Worm (Caenorhabditis elegans) whole organism, L4 larva: Measurements from ENCODE around the gene nlp-11.
A peak's percentile ranks its signal among the peaks of the same experiment; 100 is the strongest.

Experiments used
- F44E2.7 ChIP-seq: fragments of 200-800 bp; sonication (Bioruptor generic); IDR thresholded peaks from 2 replicates; pipeline ENCODE4 v2.1.2; 2022; ENCODE audit warnings: missing genetic modification characterization, missing compliant biosample characterization
- F49E8.2 ChIP-seq: sonication (generic microtip); optimal IDR thresholded peaks from 2 replicates; lab custom pipeline; 2016; ENCODE audit warnings: missing compliant biosample characterization, mild to moderate bottlenecking, missing genetic modification characterization, borderline replicate concordance
- R02D3.7 ChIP-seq: fragments of 150-350 bp; sonication (generic microtip); optimal IDR thresholded peaks from 3 replicates; lab custom pipeline; 2014; ENCODE audit warnings: missing biosample characterization, missing genetic modification characterization
- T20F7.1 ChIP-seq: fragments of 200-800 bp; sonication (Bioruptor generic); optimal IDR thresholded peaks from 2 replicates; lab custom pipeline; 2018; ENCODE audit warnings: mild to moderate bottlenecking, missing genetic modification characterization, missing compliant biosample characterization
- Y48G9A.11 ChIP-seq: fragments of 200-800 bp; sonication (Bioruptor generic); IDR thresholded peaks from 2 replicates; pipeline ENCODE4 v1.3.6; 2022; ENCODE audit warnings: missing genetic modification reagents, missing genetic modification characterization, missing compliant biosample characterization
- ZK337.2 ChIP-seq: fragments of 200-800 bp; sonication (Bioruptor generic); IDR thresholded peaks from 2 replicates; pipeline ENCODE4 v1.3.6; 2022; ENCODE audit warnings: missing genetic modification reagents, missing genetic modification characterization, missing compliant biosample characterization
- aha-1 ChIP-seq: fragments of 150-350 bp; peaks from one replicate; lab custom pipeline; 2014; ENCODE audit warnings: missing biosample characterization, missing genetic modification characterization
- ama-1 ChIP-seq: fragments of 150-350 bp; optimal IDR thresholded peaks from 2 replicates; lab custom pipeline; 2014; ENCODE audit warnings: inconsistent platforms, mixed read lengths
- ceh-28 ChIP-seq: fragments of 150-350 bp; optimal IDR thresholded peaks from 2 replicates; lab custom pipeline; 2014; ENCODE audit warnings: missing biosample characterization, missing genetic modification reagents, missing genetic modification characterization
- ceh-44 ChIP-seq: fragments of 200-800 bp; sonication (Bioruptor generic); IDR thresholded peaks from 2 replicates; pipeline ENCODE4 v1.3.6; 2022; ENCODE audit warnings: missing genetic modification reagents, missing genetic modification characterization, missing compliant biosample characterization
- ceh-82 ChIP-seq: sonication (generic microtip); optimal IDR thresholded peaks from 2 replicates; lab custom pipeline; 2017; ENCODE audit warnings: missing biosample characterization, missing genetic modification characterization
- ces-1 ChIP-seq: fragments of 150-350 bp; sonication (generic microtip); optimal IDR thresholded peaks from 4 replicates; lab custom pipeline; 2014; ENCODE audit warnings: missing biosample characterization, missing genetic modification reagents, missing genetic modification characterization
- ctbp-1 ChIP-seq: fragments of 200-800 bp; sonication (Bioruptor generic); IDR thresholded peaks from 2 replicates; pipeline ENCODE4 v1.3.6; 2022; ENCODE audit warnings: missing genetic modification reagents, missing genetic modification characterization, missing compliant biosample characterization
- daf-12 ChIP-seq: fragments of 150-350 bp; optimal IDR thresholded peaks from 2 replicates; lab custom pipeline; 2014; ENCODE audit warnings: missing biosample characterization, missing genetic modification reagents, missing genetic modification characterization
- daf-16 ChIP-seq, 3 experiments: sonication (generic microtip); optimal IDR thresholded peaks; 2 replicates each; lab custom pipeline; 2016 to 2017; ENCODE audit warnings: missing genetic modification characterization in 3 of 3, missing genetic modification reagents in 3 of 3, mild to moderate bottlenecking in 2 of 3, missing compliant biosample characterization in 2 of 3, missing biosample characterization in 1 of 3, moderate library complexity in 1 of 3
- dmd-6 ChIP-seq: fragments of 200-800 bp; sonication (Bioruptor generic); IDR thresholded peaks from 2 replicates; pipeline ENCODE4 v1.3.6; 2022; ENCODE audit warnings: missing genetic modification reagents, missing genetic modification characterization, missing compliant biosample characterization
- dmd-8 ChIP-seq: fragments of 200-800 bp; sonication (Bioruptor generic); IDR thresholded peaks from 2 replicates; pipeline ENCODE4 v1.3.6; 2022; ENCODE audit warnings: missing genetic modification characterization, missing compliant biosample characterization
- dve-1 ChIP-seq: sonication (generic microtip); optimal IDR thresholded peaks from 2 replicates; lab custom pipeline; 2017; ENCODE audit warnings: antibody characterized with exemption, mild to moderate bottlenecking, missing genetic modification characterization, missing compliant biosample characterization; ENCODE audit not compliant: insufficient read depth
- fos-1 ChIP-seq: fragments of 150-350 bp; optimal IDR thresholded peaks from 2 replicates; lab custom pipeline; 2014; ENCODE audit warnings: missing biosample characterization, missing genetic modification characterization
- gei-8 ChIP-seq: fragments of 200-800 bp; sonication (Bioruptor generic); optimal IDR thresholded peaks from 2 replicates; lab custom pipeline; 2018; ENCODE audit warnings: mild to moderate bottlenecking, missing genetic modification characterization, missing compliant biosample characterization
- hlh-11 ChIP-seq: fragments of 200-800 bp; sonication (Bioruptor generic); optimal IDR thresholded peaks from 2 replicates; lab custom pipeline; 2018; ENCODE audit warnings: mild to moderate bottlenecking, missing genetic modification characterization, missing compliant biosample characterization
- hlh-30 ChIP-seq: sonication (generic microtip); optimal IDR thresholded peaks from 2 replicates; lab custom pipeline; 2017; ENCODE audit warnings: antibody characterized with exemption, mild to moderate bottlenecking, missing genetic modification characterization, missing compliant biosample characterization; ENCODE audit not compliant: insufficient read depth
- hmg-1.1 ChIP-seq: fragments of 200-800 bp; sonication (Bioruptor generic); IDR thresholded peaks from 2 replicates; pipeline ENCODE4 v1.3.6; 2022; ENCODE audit warnings: missing genetic modification reagents, missing genetic modification characterization, missing compliant biosample characterization
- lim-7 ChIP-seq: fragments of 200-800 bp; sonication (Bioruptor generic); IDR thresholded peaks from 2 replicates; pipeline ENCODE4 v1.3.6; 2022; ENCODE audit warnings: missing genetic modification characterization, missing compliant biosample characterization
- lin-1 ChIP-seq: fragments of 200-800 bp; sonication (Bioruptor generic); IDR thresholded peaks from 2 replicates; pipeline ENCODE4 v1.3.6; 2022; ENCODE audit warnings: missing genetic modification reagents, missing genetic modification characterization, missing compliant biosample characterization
- lin-13 ChIP-seq: fragments of 150-350 bp; optimal IDR thresholded peaks from 2 replicates; lab custom pipeline; 2014; ENCODE audit warnings: missing biosample characterization, missing genetic modification reagents, missing genetic modification characterization
- lin-29 ChIP-seq: fragments of 200-800 bp; sonication (Bioruptor generic); IDR thresholded peaks from 2 replicates; pipeline ENCODE4 v1.3.6; 2022; ENCODE audit warnings: missing genetic modification reagents, missing genetic modification characterization, missing compliant biosample characterization
- lir-3 ChIP-seq: sonication (generic microtip); optimal IDR thresholded peaks from 2 replicates; lab custom pipeline; 2016; ENCODE audit warnings: mild to moderate bottlenecking, missing genetic modification characterization, missing compliant biosample characterization
- lsy-2 ChIP-seq, 2 experiments: fragments of 150-350 bp in 1 of 2; sonication (generic microtip) in 1 of 2; optimal IDR thresholded peaks; 2 replicates each; lab custom pipeline; 2014 to 2017; ENCODE audit warnings: missing biosample characterization in 2 of 2, missing genetic modification characterization in 2 of 2
- mxl-2 ChIP-seq: fragments of 200-800 bp; sonication (Bioruptor generic); conservative IDR thresholded peaks from 2 replicates; pipeline ENCODE4 v1.3.6; 2022; ENCODE audit warnings: missing genetic modification reagents, missing genetic modification characterization, missing compliant biosample characterization
- nhr-111 ChIP-seq: fragments of 200-800 bp; sonication (Bioruptor generic); optimal IDR thresholded peaks from 2 replicates; lab custom pipeline; 2018; ENCODE audit warnings: mild to moderate bottlenecking, missing genetic modification characterization, missing compliant biosample characterization
- nhr-25 ChIP-seq: sonication (generic microtip); optimal IDR thresholded peaks from 2 replicates; lab custom pipeline; 2017; ENCODE audit warnings: missing genetic modification characterization, mild to moderate bottlenecking, missing compliant biosample characterization, antibody characterized with exemption, moderate library complexity, borderline replicate concordance; ENCODE audit not compliant: insufficient read depth
- nhr-28 ChIP-seq: fragments of 150-350 bp; optimal IDR thresholded peaks from 2 replicates; lab custom pipeline; 2014; ENCODE audit warnings: missing biosample characterization, missing genetic modification characterization
- nhr-41 ChIP-seq: fragments of 200-800 bp; sonication (Bioruptor generic); IDR thresholded peaks from 2 replicates; pipeline ENCODE4 v1.3.6; 2022; ENCODE audit warnings: missing genetic modification reagents, missing genetic modification characterization, missing compliant biosample characterization
- nhr-77 ChIP-seq: fragments of 150-350 bp; optimal IDR thresholded peaks from 2 replicates; lab custom pipeline; 2014; ENCODE audit warnings: missing biosample characterization, missing genetic modification characterization
- pqm-1 ChIP-seq: sonication (generic microtip); optimal IDR thresholded peaks from 2 replicates; lab custom pipeline; 2017; ENCODE audit warnings: missing biosample characterization, missing genetic modification characterization
- sdz-12 ChIP-seq: fragments of 200-800 bp; sonication (Bioruptor generic); optimal IDR thresholded peaks from 2 replicates; lab custom pipeline; 2018; ENCODE audit warnings: mild to moderate bottlenecking, missing genetic modification characterization, missing compliant biosample characterization
- snpc-1.2 ChIP-seq: fragments of 200-800 bp; sonication (Bioruptor generic); IDR thresholded peaks from 2 replicates; pipeline ENCODE4 v1.3.6; 2022; ENCODE audit warnings: missing genetic modification reagents, missing genetic modification characterization, missing compliant biosample characterization
- snpc-4 ChIP-seq: fragments of 150-350 bp; optimal IDR thresholded peaks from 2 replicates; lab custom pipeline; 2014; ENCODE audit warnings: missing biosample characterization, missing genetic modification characterization
- spr-1 ChIP-seq: sonication (generic microtip); optimal IDR thresholded peaks from 2 replicates; lab custom pipeline; 2016; ENCODE audit warnings: mild to moderate bottlenecking, missing genetic modification characterization, missing compliant biosample characterization
- tag-97 ChIP-seq: fragments of 200-800 bp; sonication (Bioruptor generic); IDR thresholded peaks from 2 replicates; pipeline ENCODE4 v1.3.6; 2022; ENCODE audit warnings: missing genetic modification characterization, missing compliant biosample characterization
- tra-1 ChIP-seq: fragments of 200-800 bp; sonication (Bioruptor generic); IDR thresholded peaks from 2 replicates; pipeline ENCODE4 v1.3.6; 2022; ENCODE audit warnings: missing genetic modification reagents, missing genetic modification characterization, missing compliant biosample characterization
- unc-62 ChIP-seq, 3 experiments: fragments of 150-350 bp in 1 of 3; sonication (generic microtip); optimal IDR thresholded peaks in 2 of 3; peaks in 1 of 3; 1 replicate in 1 of 3; 2 replicates in 2 of 3; lab custom pipeline; 2014 to 2017; ENCODE audit warnings: missing biosample characterization in 3 of 3, missing genetic modification characterization in 3 of 3, missing genetic modification reagents in 3 of 3, missing genotype in 1 of 3
- zfp-3 ChIP-seq: fragments of 200-800 bp; sonication (Bioruptor generic); conservative IDR thresholded peaks from 2 replicates; pipeline ENCODE4 v1.3.6; 2022; ENCODE audit warnings: missing genetic modification reagents, missing genetic modification characterization, missing compliant biosample characterization

Gene nlp-11

ce11 chrII:9649191-9649590, 42.5 kb downstream of the nlp-11 start, which contains the start of gene ZK1307.9:
Gene ZK1307.9, plus strand, starts transcription at chrII:9649491.
- TF ChIP-seq fos-1 (no peak), aha-1 (tag; lab: Kevin White, UChicago) (no peak), mxl-2 (GFP tag; lab: Robert Waterston, UW) (no peak), tag-97 (GFP tag; lab: Robert Waterston, UW) (no peak), nhr-111 (GFP tag; lab: Kevin White, UChicago) (no peak), F44E2.7 (GFP tag; lab: Robert Waterston, UW) (no peak), lin-29 (no peak), ctbp-1 (no peak), lir-3 (no peak), ama-1 (no peak), spr-1 (tag; lab: Kevin White, UChicago) (no peak), unc-62 (GFP tag; optimal IDR thresholded peaks at IDR 0.05 in 1 of 2; lab: Kevin White, UChicago) (no peak), unc-62 (tag; optimal IDR thresholded peaks at IDR 0.05; lab: Kevin White, UChicago) (no peak), lsy-2 (tag; optimal IDR thresholded peaks at IDR 0.05; lab: Kevin White, UChicago) (no peak), pqm-1 (tag; lab: Kevin White, UChicago) (no peak), sdz-12 (GFP tag; lab: Kevin White, UChicago) (no peak)
- TF ChIP-seq, all 104 proteins: peak for 0

DNA sequence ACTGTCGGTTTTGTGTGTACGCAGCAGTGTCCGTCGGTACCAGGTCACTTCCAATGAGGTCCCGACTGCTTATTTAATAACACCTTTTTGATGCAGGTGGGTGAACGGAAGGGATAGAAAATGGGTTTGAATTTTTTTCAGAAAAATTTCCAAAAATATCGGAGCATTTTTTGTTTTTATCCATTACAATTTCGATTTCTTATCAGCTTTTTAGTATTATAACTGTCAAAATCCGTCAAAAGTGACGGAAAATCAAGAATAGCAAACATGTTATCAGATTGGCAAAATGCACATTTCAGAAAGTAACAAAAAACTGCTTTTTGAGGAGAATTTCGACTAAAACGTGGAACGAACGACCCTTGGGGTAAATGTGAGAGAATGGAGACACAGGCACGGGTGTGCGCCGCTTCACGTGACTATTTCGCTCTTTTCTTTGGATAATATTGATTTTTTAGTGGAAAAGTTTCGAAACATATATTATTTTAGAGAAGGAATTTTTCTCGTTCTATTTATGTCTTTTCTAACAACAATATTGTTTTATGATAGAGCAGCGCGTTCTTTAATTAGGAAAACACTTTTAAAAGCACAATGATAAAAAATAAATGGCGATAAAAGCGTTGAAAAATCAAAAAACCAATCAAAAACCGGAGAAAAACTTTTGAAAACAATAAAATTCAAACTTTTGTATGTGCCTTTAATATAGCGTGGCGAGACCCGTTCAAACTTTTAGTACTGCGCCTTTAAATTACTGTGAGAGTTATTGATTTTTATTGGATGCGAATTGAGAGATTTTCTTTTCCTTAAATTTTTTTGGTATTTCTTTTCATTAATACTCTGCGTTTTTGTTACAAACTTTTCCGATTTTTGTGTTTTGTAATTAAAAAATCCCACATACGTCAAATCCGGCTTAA, 44.6 kb downstream of the nlp-11 start, which contains the start of gene sqv-8:
Gene sqv-8 (plus strand): TSS at position 51 of the 911 bp plus-strand sequence.
- TF ChIP-seq lsy-2 (tag; optimal IDR thresholded peaks at IDR 0.05; lab: Kevin White, UChicago) (peak in 1 of 2 experiments; percentile 39), ctbp-1 (no peak), ceh-28 (peak; percentile 1), nhr-111 (GFP tag; lab: Kevin White, UChicago) (no peak), daf-12 (tag; lab: Kevin White, UChicago) (no peak), dmd-6 (GFP tag; lab: Robert Waterston, UW) (peak; percentile 82), F49E8.2 (tag; lab: Kevin White, UChicago) (peak; percentile 3), nhr-41 (GFP tag; lab: Robert Waterston, UW) (no peak), dmd-8 (GFP tag; lab: Robert Waterston, UW) (no peak), T20F7.1 (GFP tag; lab: Kevin White, UChicago) (peak; percentile 7), ceh-44 (GFP tag; lab: Robert Waterston, UW) (no peak), lin-13 (GFP tag; lab: Kevin White, UChicago) (no peak), snpc-1.2 (no peak), lin-1 (GFP tag; lab: Robert Waterston, UW) (no peak), ZK337.2 (GFP tag; lab: Robert Waterston, UW) (no peak), tra-1 (GFP tag; lab: Robert Waterston, UW) (no peak), pqm-1 (tag; lab: Kevin White, UChicago) (no peak), hlh-30 (peak; percentile 92), hlh-11 (tag; lab: Kevin White, UChicago) (peak; percentile 61), lim-7 (GFP tag; lab: Robert Waterston, UW) (no peak), nhr-28 (tag; lab: Kevin White, UChicago) (peak; percentile 2), tag-97 (GFP tag; lab: Robert Waterston, UW) (no peak), hmg-1.1 (GFP tag; lab: Robert Waterston, UW) (peak; percentile 36; the same call in 1 of the 2 replicates), snpc-4 (tag; lab: Kevin White, UChicago) (no peak), ces-1 (GFP tag; lab: Kevin White, UChicago) (no peak), dve-1 (peak; percentile 48), R02D3.7 (tag; lab: Kevin White, UChicago) (no peak), ceh-82 (tag; lab: Kevin White, UChicago) (no peak), unc-62 (GFP tag; optimal IDR thresholded peaks at IDR 0.05 in 1 of 2; lab: Kevin White, UChicago) (peak in 1 of 2 experiments; percentile 84), unc-62 (tag; optimal IDR thresholded peaks at IDR 0.05; lab: Kevin White, UChicago) (no peak), zfp-3 (peak; percentile 50; the same call in 1 of the 2 replicates), daf-16 (GFP tag; optimal IDR thresholded peaks at IDR 0.05; lab: Kevin White, UChicago) (no peak), daf-16 (tag; optimal IDR thresholded peaks at IDR 0.05; lab: Kevin White, UChicago) (peak; percentile 33), gei-8 (GFP tag; lab: Kevin White, UChicago) (no peak), Y48G9A.11 (GFP tag; lab: Robert Waterston, UW) (peak; percentile 8; the same call in 1 of the 2 replicates), nhr-25 (tag; lab: Kevin White, UChicago) (no peak), nhr-77 (tag; lab: Kevin White, UChicago) (no peak)
- TF ChIP-seq, all 104 proteins: peak for 14
